Worm (Caenorhabditis elegans) whole organism, early embryonic: Measurements from ENCODE around the gene K08D8.12.

ENCODE experiments used
- B0310.2 ChIP-seq: sonication (generic microtip); optimal IDR thresholded peaks from 2 replicates; lab custom pipeline; 2016; ENCODE audit warnings: mild to moderate bottlenecking, missing genetic modification characterization, missing compliant biosample characterization
- F13C5.2 ChIP-seq: sonication (generic microtip); optimal IDR thresholded peaks from 2 replicates; lab custom pipeline; 2017; ENCODE audit warnings: mild to moderate bottlenecking, missing genetic modification characterization, inconsistent platforms, missing compliant biosample characterization
- aly-1 ChIP-seq: sonication (generic microtip); optimal IDR thresholded peaks from 2 replicates; lab custom pipeline; 2016; ENCODE audit warnings: missing genetic modification characterization, missing compliant biosample characterization
- ama-1 ChIP-seq: fragments of 150-350 bp; optimal IDR thresholded peaks from 2 replicates; lab custom pipeline; 2014
- ceh-13 ChIP-seq: fragments of 200-800 bp; sonication (Bioruptor generic); optimal IDR thresholded peaks from 2 replicates; lab custom pipeline; 2018; ENCODE audit warnings: mild to moderate bottlenecking, missing genetic modification characterization, missing compliant biosample characterization
- ceh-36 ChIP-seq: sonication (generic microtip); optimal IDR thresholded peaks from 2 replicates; lab custom pipeline; 2016; ENCODE audit warnings: missing genetic modification characterization, inconsistent platforms, missing compliant biosample characterization
- ets-7 ChIP-seq: sonication (generic microtip); optimal IDR thresholded peaks from 2 replicates; lab custom pipeline; 2016; ENCODE audit warnings: missing genotype, missing genetic modification characterization, missing compliant biosample characterization
- flt-1 ChIP-seq: fragments of 200-800 bp; sonication (Bioruptor generic); IDR thresholded peaks from 2 replicates; pipeline ENCODE4 v1.3.6; 2022; ENCODE audit warnings: missing genetic modification characterization, missing compliant biosample characterization
- hmbx-1 ChIP-seq: sonication (generic microtip); optimal IDR thresholded peaks from 2 replicates; lab custom pipeline; 2016; ENCODE audit warnings: mild to moderate bottlenecking, missing genetic modification characterization, missing compliant biosample characterization
- hmg-4 ChIP-seq: fragments of 200-800 bp; sonication (Bioruptor generic); optimal IDR thresholded peaks from 2 replicates; lab custom pipeline; 2018; ENCODE audit warnings: mild to moderate bottlenecking, missing genetic modification characterization, missing compliant biosample characterization
- hnd-1 ChIP-seq: sonication (generic microtip); optimal IDR thresholded peaks from 2 replicates; lab custom pipeline; 2016; ENCODE audit warnings: missing genetic modification characterization, missing compliant biosample characterization
- pes-1 ChIP-seq: fragments of 200-800 bp; sonication (Bioruptor generic); IDR thresholded peaks from 2 replicates; pipeline ENCODE4 v1.3.6; 2022; ENCODE audit warnings: missing genetic modification reagents, missing genetic modification characterization, missing compliant biosample characterization
- scrt-1 ChIP-seq: fragments of 200-800 bp; sonication (Bioruptor generic); IDR thresholded peaks from 2 replicates; pipeline ENCODE4 v1.3.6; 2022; ENCODE audit warnings: missing genetic modification characterization, missing compliant biosample characterization
- sea-1 ChIP-seq: fragments of 200-800 bp; sonication (Bioruptor generic); conservative IDR thresholded peaks from 2 replicates; pipeline ENCODE4 v1.3.6; 2022; ENCODE audit warnings: missing genetic modification characterization, missing compliant biosample characterization
- tbx-11 ChIP-seq: fragments of 200-800 bp; sonication (Bioruptor generic); IDR thresholded peaks from 2 replicates; pipeline ENCODE4 v1.3.6; 2022; ENCODE audit warnings: missing genetic modification characterization, missing compliant biosample characterization
- tbx-37 ChIP-seq: fragments of 200-800 bp; sonication (Bioruptor generic); conservative IDR thresholded peaks from 2 replicates; pipeline ENCODE4 v1.3.6; 2022; ENCODE audit warnings: missing genetic modification reagents, missing genetic modification characterization, missing compliant biosample characterization
- tra-4 ChIP-seq: sonication (generic microtip); optimal IDR thresholded peaks from 2 replicates; lab custom pipeline; 2017; ENCODE audit warnings: missing genetic modification characterization, missing compliant biosample characterization

The K08D8.12 gene

DNA sequence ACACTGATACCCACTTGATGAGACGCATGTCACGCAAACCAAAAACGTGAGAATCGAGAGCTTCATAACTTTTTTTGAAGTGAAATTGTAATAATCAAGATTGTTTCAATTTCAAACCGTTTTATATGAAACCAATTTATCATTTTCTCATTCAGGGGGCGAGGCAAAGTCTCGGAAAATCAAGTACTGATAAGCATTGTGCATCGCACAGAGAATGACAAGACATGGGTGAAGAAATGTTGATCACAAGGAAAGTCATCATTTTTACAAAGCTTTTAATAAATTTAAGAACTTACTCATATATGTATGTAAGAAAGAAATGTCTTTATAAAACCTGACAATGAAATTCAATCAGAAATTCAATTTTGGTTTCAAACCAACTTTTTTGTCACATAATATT is 13.3 kb downstream of the K08D8.12 start, which contains the start of gene K08D8.3:
Gene K08D8.3 (minus strand): TSS at position 131 of the 400 bp plus-strand sequence.
- TF ChIP-seq pes-1 (GFP tag; lab: Robert Waterston, UW): no peak
- no peak for TF ChIP-seq hmg-4 (GFP tag; lab: Kevin White, UChicago)
- no peak for TF ChIP-seq B0310.2 (tag; lab: Kevin White, UChicago)
- TF ChIP-seq ceh-36: no peak
- TF ChIP-seq hmbx-1 (tag; lab: Kevin White, UChicago): no peak
- TF ChIP-seq ama-1: no peak
- TF ChIP-seq flt-1: no peak
- TF ChIP-seq tbx-37 (GFP tag; lab: Robert Waterston, UW): no peak
- TF ChIP-seq scrt-1 (GFP tag; lab: Robert Waterston, UW): no peak
- TF ChIP-seq tbx-11: no peak
- no peak for TF ChIP-seq ceh-13 (GFP tag; lab: Kevin White, UChicago)
- TF ChIP-seq hnd-1 (tag; lab: Kevin White, UChicago): no peak
- no peak for TF ChIP-seq aly-1 (tag; lab: Kevin White, UChicago)
- no peak for TF ChIP-seq ets-7 (tag; lab: Kevin White, UChicago)
- no peak for TF ChIP-seq F13C5.2 (tag; lab: Kevin White, UChicago)
- TF ChIP-seq sea-1 (GFP tag; lab: Robert Waterston, UW): no peak
- TF ChIP-seq tra-4 (tag; lab: Kevin White, UChicago): no peak

DNA sequence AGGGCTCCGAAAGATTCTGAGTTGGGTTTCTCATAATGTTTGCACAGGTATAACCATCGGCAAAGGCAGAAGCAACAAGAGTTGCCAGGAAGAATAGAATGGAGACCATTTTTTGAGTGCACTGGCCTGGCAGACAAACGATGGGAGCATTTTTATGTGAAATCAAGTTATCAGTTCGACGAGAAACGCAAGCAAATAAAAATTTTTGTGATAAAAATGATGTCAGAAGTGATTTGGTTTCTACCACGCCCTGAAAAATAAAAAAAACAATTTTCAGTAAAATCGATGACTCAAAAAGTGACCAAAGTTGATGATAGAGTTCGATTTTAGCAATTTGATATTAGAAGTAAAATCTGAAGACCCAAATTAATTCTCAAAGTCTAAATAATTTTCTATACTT is 16.6 kb downstream of the K08D8.12 start, which contains the start of gene K08D8.4:
Gene K08D8.4 (minus strand): TSS at position 128 of the 400 bp plus-strand sequence.
- TF ChIP-seq tra-4 (tag; lab: Kevin White, UChicago): no peak
- TF ChIP-seq hnd-1 (tag; lab: Kevin White, UChicago): no peak
- no peak for TF ChIP-seq sea-1 (GFP tag; lab: Robert Waterston, UW)
- no peak for TF ChIP-seq ama-1
- TF ChIP-seq pes-1 (GFP tag; lab: Robert Waterston, UW): no peak
- no peak for TF ChIP-seq ets-7 (tag; lab: Kevin White, UChicago)
- TF ChIP-seq flt-1: no peak
- TF ChIP-seq ceh-13 (GFP tag; lab: Kevin White, UChicago): no peak
- no peak for TF ChIP-seq hmg-4 (GFP tag; lab: Kevin White, UChicago)
- TF ChIP-seq ceh-36: no peak
- TF ChIP-seq B0310.2 (tag; lab: Kevin White, UChicago): no peak
- TF ChIP-seq hmbx-1 (tag; lab: Kevin White, UChicago): no peak
- TF ChIP-seq F13C5.2 (tag; lab: Kevin White, UChicago): no peak
- no peak for TF ChIP-seq scrt-1 (GFP tag; lab: Robert Waterston, UW)
- no peak for TF ChIP-seq tbx-11
- TF ChIP-seq aly-1 (tag; lab: Kevin White, UChicago): no peak
- TF ChIP-seq tbx-37 (GFP tag; lab: Robert Waterston, UW): no peak

ce11 chrIV:12911990-12912389 is 18.7 kb downstream of the K08D8.12 start, which contains the start of gene K08D8.5:
Gene K08D8.5, minus strand, starts transcription at chrIV:12912129.
- TF ChIP-seq tbx-11 (no peak), ets-7 (tag; lab: Kevin White, UChicago) (no peak), ceh-13 (GFP tag; lab: Kevin White, UChicago) (no peak), hmbx-1 (tag; lab: Kevin White, UChicago) (no peak)

DNA sequence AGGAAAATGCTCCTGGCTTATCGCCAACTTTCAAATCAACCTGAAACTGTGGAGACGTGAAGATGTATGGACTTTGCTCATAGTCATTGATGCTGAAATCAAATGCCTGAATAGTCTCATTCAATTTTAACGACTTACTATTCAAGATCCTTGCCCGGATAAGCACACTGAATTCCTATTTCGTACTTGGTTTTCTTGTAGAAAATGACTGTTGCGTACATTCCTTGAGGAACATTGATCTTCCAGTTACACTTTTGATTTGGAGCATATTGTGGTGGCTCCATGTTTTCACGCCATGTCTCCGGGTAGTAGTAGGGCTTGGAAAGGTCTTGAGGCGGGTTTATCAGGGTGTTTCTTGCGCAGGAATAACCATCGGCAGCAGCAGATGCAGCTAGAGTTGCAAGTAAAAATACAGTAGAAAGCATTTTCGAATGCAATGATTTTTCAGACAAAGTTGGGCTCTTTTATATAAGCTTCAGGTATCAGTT is 21.3 kb downstream of the K08D8.12 start, which contains the start of gene irg-6:
Gene irg-6 (minus strand): TSS at position 438 of the 488 bp plus-strand sequence.
- TF ChIP-seq ceh-13 (GFP tag; lab: Kevin White, UChicago) (no peak), aly-1 (tag; lab: Kevin White, UChicago) (no peak), sea-1 (GFP tag; lab: Robert Waterston, UW) (no peak), ama-1 (no peak), tbx-11 (no peak), hmbx-1 (tag; lab: Kevin White, UChicago) (no peak), ceh-36 (no peak), scrt-1 (GFP tag; lab: Robert Waterston, UW) (no peak), tbx-37 (GFP tag; lab: Robert Waterston, UW) (no peak), flt-1 (no peak), pes-1 (GFP tag; lab: Robert Waterston, UW) (no peak), hnd-1 (tag; lab: Kevin White, UChicago) (no peak), B0310.2 (tag; lab: Kevin White, UChicago) (no peak), ets-7 (tag; lab: Kevin White, UChicago) (no peak), tra-4 (tag; lab: Kevin White, UChicago) (no peak), F13C5.2 (tag; lab: Kevin White, UChicago) (no peak), hmg-4 (GFP tag; lab: Kevin White, UChicago) (no peak)

- TF ChIP-seq flt-1 (no peak), ceh-13 (GFP tag; lab: Kevin White, UChicago) (no peak)
Measured at ce11 chrIV:12915479-12915878, 22.2 kb downstream of the K08D8.12 start, which contains the start of gene srz-15. Gene srz-15, plus strand, starts transcription at chrIV:12915779.

- TF ChIP-seq aly-1 (tag; lab: Kevin White, UChicago): no peak
Measured at ce11 chrIV:12918256-12918655, 25.0 kb downstream of the K08D8.12 start, which contains the start of gene C32H11.3. Gene C32H11.3, plus strand, starts transcription at chrIV:12918556.

DNA sequence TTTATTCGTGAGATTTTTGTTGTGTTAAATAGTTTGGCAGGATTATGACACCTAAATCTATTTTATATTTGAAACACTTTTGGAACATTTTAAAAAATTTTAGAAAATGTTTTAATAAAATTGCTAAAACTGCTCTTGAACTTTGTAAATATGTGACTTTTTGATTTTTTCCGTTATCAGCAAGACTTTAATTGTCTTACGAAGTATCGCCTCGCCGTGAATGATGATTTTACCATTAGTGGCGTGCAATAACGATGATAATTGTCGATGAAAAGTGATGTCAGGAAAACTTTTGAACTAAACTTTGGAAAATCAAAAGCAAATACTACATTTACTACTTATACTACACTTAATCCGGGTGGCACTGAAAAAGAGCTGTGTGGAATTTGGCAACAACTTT is 27.3 kb downstream of the K08D8.12 start:
- TF ChIP-seq hmg-4 (GFP tag; lab: Kevin White, UChicago): no peak

- TF ChIP-seq flt-1: no peak
- no peak for TF ChIP-seq tbx-11
- TF ChIP-seq F13C5.2 (tag; lab: Kevin White, UChicago): no peak
- no peak for TF ChIP-seq hmbx-1 (tag; lab: Kevin White, UChicago)
- TF ChIP-seq hmg-4 (GFP tag; lab: Kevin White, UChicago): no peak
- no peak for TF ChIP-seq aly-1 (tag; lab: Kevin White, UChicago)
- TF ChIP-seq pes-1 (GFP tag; lab: Robert Waterston, UW): no peak
- TF ChIP-seq B0310.2 (tag; lab: Kevin White, UChicago): no peak
- TF ChIP-seq tbx-37 (GFP tag; lab: Robert Waterston, UW): no peak
- no peak for TF ChIP-seq ets-7 (tag; lab: Kevin White, UChicago)
- no peak for TF ChIP-seq sea-1 (GFP tag; lab: Robert Waterston, UW)
- no peak for TF ChIP-seq hnd-1 (tag; lab: Kevin White, UChicago)
- no peak for TF ChIP-seq scrt-1 (GFP tag; lab: Robert Waterston, UW)
- no peak for TF ChIP-seq ama-1
- TF ChIP-seq tra-4 (tag; lab: Kevin White, UChicago): no peak
- no peak for TF ChIP-seq ceh-36
- no peak for TF ChIP-seq ceh-13 (GFP tag; lab: Kevin White, UChicago)
Measured at ce11 chrIV:12921027-12921426, 27.8 kb downstream of the K08D8.12 start, which contains the start of gene C32H11.4. Gene C32H11.4, plus strand, starts transcription at chrIV:12921264.
